Worm (Caenorhabditis elegans): ENCODE results near the gene F46B6.13.

- no peak for TF ChIP-seq ztf-29 (GFP tag; IDR thresholded peaks at IDR 0.05)
- no peak for TF ChIP-seq flt-1 (GFP tag; IDR thresholded peaks at IDR 0.05)
- TF ChIP-seq T22C8.4 (GFP tag; IDR thresholded peaks at IDR 0.05) = no peak
- no peak for TF ChIP-seq ref-1 (GFP tag; conservative IDR thresholded peaks at IDR 0.05)
- TF ChIP-seq klf-2 (GFP tag; conservative IDR thresholded peaks at IDR 0.05) = no peak
These were observed 37.0 kb upstream of the F46B6.13 start, which contains the start of gene sru-38 for ce11 chrV:9835945-9836344.
